Worm (Caenorhabditis elegans): Measurements from ENCODE around the gene B0272.4.

Gene B0272.4

DNA sequence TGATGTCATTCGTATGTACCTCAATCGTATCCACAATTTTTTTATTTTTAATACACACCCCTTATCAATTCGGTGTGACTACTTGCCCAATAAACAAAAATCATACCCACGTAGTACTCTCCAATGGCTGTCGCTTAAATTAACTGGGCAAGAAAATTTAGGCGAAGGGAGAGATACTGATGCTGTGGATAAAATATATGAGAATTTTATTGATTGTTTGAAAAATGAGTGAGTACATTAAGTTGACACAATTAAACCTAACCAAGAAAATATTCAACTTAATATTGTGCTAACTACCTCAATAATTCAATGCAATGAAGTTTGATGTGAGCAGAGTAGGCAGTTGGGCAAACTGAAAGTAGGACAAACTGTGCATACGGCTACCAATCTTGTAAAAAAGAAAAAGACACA lies 37.5 kb downstream of the B0272.4 start (continued):
- no peak for TF ChIP-seq Y79H2A.3 (GFP tag; conservative IDR thresholded peaks at IDR 0.05)
- TF ChIP-seq B0019.2 (GFP tag; conservative IDR thresholded peaks at IDR 0.05) = no peak
- peak; percentile 17 for TF ChIP-seq snpc-1.3 (tag; optimal IDR thresholded peaks at IDR 0.05; ENCODE audit: insufficient read depth)
- peak; percentile 85 for TF ChIP-seq egl-44 (GFP tag; IDR thresholded peaks at IDR 0.05)
- peak; percentile 99 for TF ChIP-seq B0336.3 (GFP tag; IDR thresholded peaks at IDR 0.05)
- peak; percentile 98 for TF ChIP-seq rcor-1 (GFP tag; IDR thresholded peaks at IDR 0.05)
- peak; percentile 90 for TF ChIP-seq lin-54 (GFP tag; optimal IDR thresholded peaks at IDR 0.05)
- TF ChIP-seq gei-17 (GFP tag; optimal IDR thresholded peaks at IDR 0.05) = peak; percentile 99
- 0 out of 2 replicates have a peak, but pooled peaks have one; percentile 82 for TF ChIP-seq ceh-58 (GFP tag; IDR thresholded peaks at IDR 0.05)
- TF ChIP-seq zfh-2 (GFP tag; conservative IDR thresholded peaks at IDR 0.05) = no peak
- TF ChIP-seq bed-2 (GFP tag; IDR thresholded peaks at IDR 0.05) = peak; percentile 90
- peak; percentile 86 for TF ChIP-seq hmg-1.2 (GFP tag; IDR thresholded peaks at IDR 0.05)
- peak; percentile 98 for TF ChIP-seq dox-1 (GFP tag; IDR thresholded peaks at IDR 0.05)
- TF ChIP-seq somi-1 (GFP tag; optimal IDR thresholded peaks at IDR 0.05) = peak; percentile 99
- peak; percentile 82 for TF ChIP-seq cebp-1 (GFP tag; IDR thresholded peaks at IDR 0.05)
- TF ChIP-seq cebp-1 (tag; optimal IDR thresholded peaks at IDR 0.05) = peak; percentile 97
- TF ChIP-seq sea-2 (GFP tag; IDR thresholded peaks at IDR 0.05) = no peak
- TF ChIP-seq him-1 (tag; optimal IDR thresholded peaks at IDR 0.05) = no peak
- TF ChIP-seq lin-40 (tag; optimal IDR thresholded peaks at IDR 0.05) = peak; percentile 100
- TF ChIP-seq lsl-1 (GFP tag; optimal IDR thresholded peaks at IDR 0.05) = peak; percentile 4
- TF ChIP-seq lir-1 (GFP tag; conservative IDR thresholded peaks at IDR 0.05) = peak; percentile 89
- TF ChIP-seq C17E4.6 (GFP tag; IDR thresholded peaks at IDR 0.05) = peak; percentile 80
- TF ChIP-seq atf-7 (tag; optimal IDR thresholded peaks at IDR 0.05) = peak; percentile 99
- TF ChIP-seq C06A6.2 (GFP tag; conservative IDR thresholded peaks at IDR 0.05) = peak; percentile 98
- peak; percentile 94 for TF ChIP-seq ccch-3 (GFP tag; optimal IDR thresholded peaks at IDR 0.05)
- peak; percentile 98 for TF ChIP-seq Y53G8AR.9 (GFP tag; conservative IDR thresholded peaks at IDR 0.05)
- peak; percentile 96 for TF ChIP-seq chd-7 (tag; optimal IDR thresholded peaks at IDR 0.05)
- TF ChIP-seq lag-1 (GFP tag; IDR thresholded peaks at IDR 0.05) = 0 out of 2 replicates have a peak, but pooled peaks have one; percentile 23
- TF ChIP-seq tbp1 (GFP tag; optimal IDR thresholded peaks at IDR 0.05) = peak; percentile 81
- no peak for TF ChIP-seq hlh-26 (GFP tag; conservative IDR thresholded peaks at IDR 0.05)
- peak; percentile 67 for TF ChIP-seq snpc-4 (GFP tag; optimal IDR thresholded peaks at IDR 0.05)
- peak in 3 of 4 experiments; percentile 81 to 91 (median 83) for TF ChIP-seq snpc-4 (tag; optimal IDR thresholded peaks at IDR 0.05)
- no peak for TF ChIP-seq snpc-1.1 (tag; optimal IDR thresholded peaks at IDR 0.05; ENCODE audit: insufficient read depth)
- TF ChIP-seq mel-28 (tag; optimal IDR thresholded peaks at IDR 0.05; ENCODE audit: borderline replicate concordance) = no peak
- peak; percentile 95 for TF ChIP-seq pbrm-1 (GFP tag; IDR thresholded peaks at IDR 0.05)
- peak; percentile 99 for TF ChIP-seq K11D2.4 (GFP tag; IDR thresholded peaks at IDR 0.05)
- TF ChIP-seq tbx-9 (tag; optimal IDR thresholded peaks at IDR 0.05; ENCODE audit: borderline replicate concordance) = no peak
- peak; percentile 93 for TF ChIP-seq F57A8.1 (GFP tag; optimal IDR thresholded peaks at IDR 0.05)
- peak in 1 of 2 experiments; percentile 72 for TF ChIP-seq rec-8 (tag; optimal IDR thresholded peaks at IDR 0.05)
- peak; percentile 97; the same call in 1 of the 2 replicates for TF ChIP-seq cebp-2 (GFP tag; IDR thresholded peaks at IDR 0.05)
- TF ChIP-seq ztf-22 (GFP tag; optimal IDR thresholded peaks at IDR 0.05) = peak; percentile 92
- peak; percentile 96 for TF ChIP-seq F22D6.2 (tag; optimal IDR thresholded peaks at IDR 0.05)
- peak; percentile 30 for TF ChIP-seq hrde-1 (tag; optimal IDR thresholded peaks at IDR 0.05; ENCODE audit: borderline replicate concordance)
- peak; percentile 60 for TF ChIP-seq unc-130 (GFP tag; optimal IDR thresholded peaks at IDR 0.05)
- TF ChIP-seq ceh-100 (GFP tag; IDR thresholded peaks at IDR 0.05) = peak; percentile 77
- TF ChIP-seq F49E8.2 (tag; optimal IDR thresholded peaks at IDR 0.05; ENCODE audit: insufficient read depth) = no peak
- TF ChIP-seq let-526 (GFP tag; IDR thresholded peaks at IDR 0.05) = peak; percentile 79; the same call in 1 of the 2 replicates

Data from whole organism, young adult.